Fruit fly (Drosophila melanogaster) whole organism, embryonic: ENCODE data around the gene CG9518.

ENCODE experiments used
- Asciz ChIP-seq: fragments of 200-800 bp; sonication (Bioruptor generic); optimal IDR thresholded peaks from 2 replicates; lab custom pipeline; 2017; ENCODE audit warnings: missing biosample characterization, mild to moderate bottlenecking, missing genetic modification characterization, missing genetic modification reagents
- Atf-2 ChIP-seq: fragments of 200-800 bp; sonication (Bioruptor generic); optimal IDR thresholded peaks from 2 replicates; lab custom pipeline; 2016; ENCODE audit warnings: missing biosample characterization, missing genetic modification characterization
- Atf3 ChIP-seq: fragments of 200-800 bp; sonication (Bioruptor generic); optimal IDR thresholded peaks from 3 replicates; lab custom pipeline; 2016; ENCODE audit warnings: missing biosample characterization, missing genetic modification characterization
- B-H2 ChIP-seq: fragments of 200-800 bp; sonication (Bioruptor generic); optimal IDR thresholded peaks from 2 replicates; lab custom pipeline; 2018; ENCODE audit warnings: missing biosample characterization, mild to moderate bottlenecking, missing genetic modification characterization
- Bgb ChIP-seq: fragments of 200-800 bp; sonication (Bioruptor generic); IDR thresholded peaks from 2 replicates; pipeline ENCODE4 v1.3.6; 2022; ENCODE audit warnings: missing biosample characterization, missing genetic modification characterization; ENCODE audit not compliant: partially characterized antibody
- CG10209 ChIP-seq: fragments of 200-800 bp; sonication (Bioruptor generic); optimal IDR thresholded peaks from 3 replicates; lab custom pipeline; 2017; ENCODE audit warnings: missing biosample characterization, mild to moderate bottlenecking, missing genetic modification characterization, missing genetic modification reagents
- CG12391 ChIP-seq: fragments of 200-800 bp; sonication (Bioruptor generic); optimal IDR thresholded peaks from 3 replicates; lab custom pipeline; 2018; ENCODE audit warnings: missing biosample characterization, mild to moderate bottlenecking, missing genetic modification characterization, moderate library complexity
- CG13624 ChIP-seq: fragments of 200-800 bp; sonication (Bioruptor generic); optimal IDR thresholded peaks from 2 replicates; lab custom pipeline; 2016; ENCODE audit warnings: missing biosample characterization, missing genetic modification characterization
- CG13894 ChIP-seq: fragments of 200-800 bp; sonication (Bioruptor generic); optimal IDR thresholded peaks from 3 replicates; lab custom pipeline; 2018; ENCODE audit warnings: missing biosample characterization, mild to moderate bottlenecking, missing genetic modification characterization, moderate library complexity
- CG15601 ChIP-seq: fragments of 200-800 bp; sonication (Bioruptor generic); optimal IDR thresholded peaks from 3 replicates; lab custom pipeline; 2019; ENCODE audit warnings: missing biosample characterization, mild to moderate bottlenecking, missing genetic modification characterization, moderate library complexity
- CG17568 ChIP-seq: fragments of 200-800 bp; sonication (Bioruptor generic); optimal IDR thresholded peaks from 2 replicates; lab custom pipeline; 2018; ENCODE audit warnings: missing biosample characterization, mild to moderate bottlenecking, missing genetic modification characterization, moderate library complexity
- CG17612 ChIP-seq: fragments of 200-800 bp; sonication (Bioruptor generic); IDR thresholded peaks from 2 replicates; pipeline ENCODE4 v1.3.6; 2022; ENCODE audit warnings: missing biosample characterization, missing genetic modification characterization
- CG18619 ChIP-seq: fragments of 200-800 bp; sonication (Bioruptor generic); optimal IDR thresholded peaks from 3 replicates; lab custom pipeline; 2017; ENCODE audit warnings: missing biosample characterization, mild to moderate bottlenecking, missing genetic modification characterization
- CG2199 ChIP-seq: fragments of 200-800 bp; sonication (Bioruptor generic); IDR thresholded peaks from 3 replicates; pipeline ENCODE4 v1.3.6; 2022; ENCODE audit warnings: missing biosample characterization, missing genetic modification characterization
- CG4707 ChIP-seq: fragments of 200-800 bp; sonication (Bioruptor generic); optimal IDR thresholded peaks from 2 replicates; lab custom pipeline; 2018; ENCODE audit warnings: missing biosample characterization, mild to moderate bottlenecking, missing genetic modification characterization, moderate library complexity
- CG6254 ChIP-seq: fragments of 200-800 bp; sonication (Bioruptor generic); optimal IDR thresholded peaks from 3 replicates; lab custom pipeline; 2017; ENCODE audit warnings: mild to moderate bottlenecking, missing biosample characterization, missing genetic modification reagents, missing genetic modification characterization
- CG6272 ChIP-seq: fragments of 200-800 bp; sonication (Bioruptor generic); IDR thresholded peaks from 2 replicates; pipeline ENCODE4 v1.3.6; 2022; ENCODE audit warnings: missing biosample characterization, missing genetic modification characterization
- CG8290 ChIP-seq, 3 experiments: fragments of 200-800 bp; sonication (Bioruptor generic); optimal IDR thresholded peaks; 2 replicates each; lab custom pipeline; 2016 to 2019; ENCODE audit warnings: missing biosample characterization in 3 of 3, missing genetic modification characterization in 3 of 3, mild to moderate bottlenecking in 2 of 3, moderate library complexity in 1 of 3
- CG9437 ChIP-seq: fragments of 200-800 bp; sonication (Bioruptor generic); optimal IDR thresholded peaks from 2 replicates; lab custom pipeline; 2018; ENCODE audit warnings: missing biosample characterization, mild to moderate bottlenecking, missing genetic modification characterization
- Dbx ChIP-seq: fragments of 200-800 bp; sonication (Bioruptor generic); IDR thresholded peaks from 3 replicates; pipeline ENCODE4 v1.3.6; 2022; ENCODE audit warnings: missing biosample characterization, missing genetic modification characterization
- Drgx ChIP-seq: fragments of 200-800 bp; sonication (Bioruptor generic); IDR thresholded peaks from 2 replicates; pipeline ENCODE4 v1.3.6; 2022; ENCODE audit warnings: missing biosample characterization, missing genetic modification characterization
- GATAe ChIP-seq: fragments of 200-800 bp; sonication (Bioruptor generic); conservative IDR thresholded peaks from 2 replicates; pipeline ENCODE4 v1.3.6; 2022; ENCODE audit warnings: missing biosample characterization, missing genetic modification characterization
- HLH3B ChIP-seq: fragments of 200-800 bp; sonication (Bioruptor generic); IDR thresholded peaks from 2 replicates; pipeline ENCODE4 v1.3.6; 2022; ENCODE audit warnings: missing biosample characterization, missing genetic modification characterization
- MBD-R2 ChIP-seq: fragments of 200-800 bp; sonication (Bioruptor generic); IDR thresholded peaks from 2 replicates; pipeline ENCODE4 v1.3.6; 2022; ENCODE audit warnings: missing biosample characterization, missing genetic modification characterization
- Med ChIP-seq: fragments of 200-800 bp; sonication (Bioruptor generic); peaks from one replicate; lab custom pipeline; 2016; ENCODE audit warnings: missing biosample characterization, missing genetic modification characterization, mild to moderate bottlenecking, inconsistent platforms, moderate library complexity
- Oaz ChIP-seq: fragments of 200-800 bp; sonication (Bioruptor generic); IDR thresholded peaks from 2 replicates; pipeline ENCODE4 v1.3.6; 2022; ENCODE audit warnings: missing biosample characterization, missing genetic modification characterization
- Rfx ChIP-seq: fragments of 200-800 bp; sonication (Bioruptor generic); IDR thresholded peaks from 2 replicates; pipeline ENCODE4 v1.3.6; 2022; ENCODE audit warnings: missing biosample characterization, missing genetic modification characterization
- Sry-β ChIP-seq: fragments of 200-800 bp; sonication (Bioruptor generic); optimal IDR thresholded peaks from 2 replicates; lab custom pipeline; 2018; ENCODE audit warnings: missing biosample characterization, mild to moderate bottlenecking, missing genetic modification characterization, moderate library complexity
- Taf1 ChIP-seq: fragments of 200-800 bp; sonication (Bioruptor generic); IDR thresholded peaks from 2 replicates; pipeline ENCODE4 v1.3.6; 2022; ENCODE audit warnings: missing biosample characterization, missing genetic modification characterization
- Usf ChIP-seq: fragments of 200-800 bp; sonication (Bioruptor generic); optimal IDR thresholded peaks from 2 replicates; lab custom pipeline; 2017; ENCODE audit warnings: missing genotype, missing biosample characterization, missing genetic modification characterization
- Vsx1 ChIP-seq: fragments of 200-800 bp; sonication (Bioruptor generic); optimal IDR thresholded peaks from 2 replicates; lab custom pipeline; 2017; ENCODE audit warnings: missing biosample characterization, mild to moderate bottlenecking, missing genetic modification characterization, missing genetic modification reagents
- amos ChIP-seq: fragments of 200-800 bp; sonication (Bioruptor generic); IDR thresholded peaks from 2 replicates; pipeline ENCODE4 v1.3.6; 2022; ENCODE audit warnings: missing biosample characterization, missing genetic modification characterization; ENCODE audit not compliant: partially characterized antibody
- az2 ChIP-seq: fragments of 200-800 bp; sonication (Bioruptor generic); optimal IDR thresholded peaks from 3 replicates; lab custom pipeline; 2016; ENCODE audit warnings: missing biosample characterization, missing genetic modification characterization
- bbx ChIP-seq: fragments of 200-800 bp; sonication (Bioruptor generic); IDR thresholded peaks from 2 replicates; pipeline ENCODE4 v1.3.6; 2022; ENCODE audit warnings: missing biosample characterization, missing genetic modification characterization; ENCODE audit not compliant: partially characterized antibody
- cad ChIP-seq: fragments of >200 bp; optimal IDR thresholded peaks from 2 replicates; lab custom pipeline; 2017; ENCODE audit warnings: missing biosample characterization, missing genetic modification characterization
- croc ChIP-seq: fragments of 200-800 bp; sonication (Bioruptor generic); conservative IDR thresholded peaks from 3 replicates; pipeline ENCODE4 v1.3.6; 2022; ENCODE audit warnings: missing biosample characterization, missing genetic modification characterization
- crol ChIP-seq: fragments of 200-800 bp; sonication (Bioruptor generic); IDR thresholded peaks from 2 replicates; pipeline ENCODE4 v1.3.6; 2022; ENCODE audit warnings: missing biosample characterization, missing genetic modification characterization
- gsb-n ChIP-seq: fragments of 200-800 bp; sonication (Bioruptor generic); optimal IDR thresholded peaks from 3 replicates; lab custom pipeline; 2018; ENCODE audit warnings: missing biosample characterization, mild to moderate bottlenecking, missing genetic modification characterization
- hbn ChIP-seq: fragments of 200-800 bp; sonication (Bioruptor generic); IDR thresholded peaks from 2 replicates; pipeline ENCODE4 v1.3.6; 2022; ENCODE audit warnings: missing biosample characterization, missing genetic modification characterization; ENCODE audit not compliant: partially characterized antibody
- kay ChIP-seq: fragments of 200-800 bp; sonication (Bioruptor generic); optimal IDR thresholded peaks from 2 replicates; lab custom pipeline; 2016; ENCODE audit warnings: missing biosample characterization, missing genetic modification characterization
- maf-S ChIP-seq: fragments of 200-800 bp; sonication (Bioruptor generic); optimal IDR thresholded peaks from 2 replicates; lab custom pipeline; 2016; ENCODE audit warnings: missing biosample characterization, missing genetic modification characterization
- nom ChIP-seq: fragments of 200-800 bp; sonication (Bioruptor generic); optimal IDR thresholded peaks from 2 replicates; lab custom pipeline; 2017; ENCODE audit warnings: missing biosample characterization, missing genetic modification characterization, mild to moderate bottlenecking, moderate library complexity, missing genetic modification reagents
- oc ChIP-seq: fragments of 200-800 bp; sonication (Bioruptor generic); optimal IDR thresholded peaks from 2 replicates; lab custom pipeline; 2018; ENCODE audit warnings: missing biosample characterization, mild to moderate bottlenecking, missing genetic modification characterization, moderate library complexity
- rib ChIP-seq: fragments of 200-800 bp; sonication (Bioruptor generic); IDR thresholded peaks from 2 replicates; pipeline ENCODE4 v1.3.6; 2022; ENCODE audit warnings: missing biosample characterization, missing genetic modification characterization
- sens ChIP-seq: fragments of 200-800 bp; sonication (Bioruptor generic); peaks from one replicate; lab custom pipeline; 2016; ENCODE audit warnings: missing biosample characterization, missing genetic modification characterization
- tll ChIP-seq, 2 experiments: fragments of 200-800 bp in 1 of 2; fragments of >200 bp in 1 of 2; sonication (Bioruptor generic) in 1 of 2; optimal IDR thresholded peaks; 2 replicates each; lab custom pipeline; 2017 to 2019; ENCODE audit warnings: missing biosample characterization in 2 of 2, missing genetic modification characterization in 2 of 2, mild to moderate bottlenecking in 1 of 2, moderate library complexity in 1 of 2
- usp ChIP-seq: fragments of >200 bp; optimal IDR thresholded peaks from 2 replicates; lab custom pipeline; 2017; ENCODE audit warnings: missing biosample characterization, missing genetic modification characterization
- wor ChIP-seq: fragments of 200-800 bp; sonication (Bioruptor generic); IDR thresholded peaks from 2 replicates; pipeline ENCODE4 v1.3.6; 2022; ENCODE audit warnings: missing biosample characterization, missing genetic modification characterization

CG9518 gene

dm6 chrX:14848755-14849354, 22.1 kb downstream of the CG9518 start, which contains the start of gene CG9522 (continued):
- no peak for TF ChIP-seq CG13894 (tag; lab: Kevin White, UChicago)
- peak; percentile 59 for TF ChIP-seq CG10209 (GFP tag; lab: Kevin White, UChicago)
- peak; percentile 80 for TF ChIP-seq HLH3B (GFP tag; lab: Robert Waterston, UW)
- TF ChIP-seq oc (tag; lab: Kevin White, UChicago): peak; percentile 77
- TF ChIP-seq Bgb: no peak
- TF ChIP-seq sens (GFP tag; lab: Kevin White, UChicago): peak; percentile 92
- TF ChIP-seq Vsx1: peak; percentile 60
- no peak for TF ChIP-seq bbx (GFP tag; lab: Robert Waterston, UW)
- peak; percentile 62; the same call in 1 of the 3 replicates for TF ChIP-seq Dbx (GFP tag; lab: Robert Waterston, UW)
- peak; percentile 23 for TF ChIP-seq CG8290 (GFP tag; optimal IDR thresholded peaks at IDR 0.05; lab: Kevin White, UChicago)
- no peak for TF ChIP-seq CG8290 (tag; optimal IDR thresholded peaks at IDR 0.05; lab: Kevin White, UChicago)
- peak; percentile 64 for TF ChIP-seq croc (GFP tag; lab: Robert Waterston, UW)
- TF ChIP-seq usp: no peak
- TF ChIP-seq Drgx: peak; percentile 82
- peak; percentile 7 for TF ChIP-seq CG13624 (GFP tag; lab: Kevin White, UChicago)
- TF ChIP-seq CG12391 (tag; lab: Kevin White, UChicago): peak; percentile 75
- TF ChIP-seq Asciz: peak; percentile 68
- no peak for TF ChIP-seq Atf-2 (GFP tag; lab: Kevin White, UChicago)
- no peak for TF ChIP-seq kay (GFP tag; lab: Kevin White, UChicago)
- TF ChIP-seq Rfx (GFP tag; lab: Robert Waterston, UW): peak; percentile 76
- peak; percentile 74 for TF ChIP-seq CG15601 (tag; lab: Kevin White, UChicago)
- no peak for TF ChIP-seq hbn
- peak; percentile 35 for TF ChIP-seq Usf (GFP tag; lab: Kevin White, UChicago)
- 0 out of 2 replicates have a peak, but pooled peaks have one; percentile 17 for TF ChIP-seq rib
- peak; percentile 40; the same call in 1 of the 2 replicates for TF ChIP-seq crol (GFP tag; lab: Robert Waterston, UW)
- TF ChIP-seq Taf1 (GFP tag; lab: Robert Waterston, UW): peak; percentile 60; the same call in 1 of the 2 replicates
- peak; percentile 11; the same call in 1 of the 2 replicates for TF ChIP-seq GATAe
- TF ChIP-seq az2 (GFP tag; lab: Kevin White, UChicago): peak; percentile 68
- TF ChIP-seq CG2199: no peak
- TF ChIP-seq Med (GFP tag; lab: Kevin White, UChicago): peak; percentile 89
- no peak for TF ChIP-seq tll (GFP tag; optimal IDR thresholded peaks at IDR 0.05; lab: Kevin White, UChicago)
- TF ChIP-seq CG6272 (GFP tag; lab: Robert Waterston, UW): 0 out of 2 replicates have a peak, but pooled peaks have one; percentile 27
- TF ChIP-seq Sry-β (GFP tag; lab: Kevin White, UChicago): peak; percentile 3
- TF ChIP-seq MBD-R2 (GFP tag; lab: Robert Waterston, UW): peak; percentile 59; the same call in 1 of the 2 replicates
- TF ChIP-seq CG17612 (GFP tag; lab: Robert Waterston, UW): peak; percentile 50; the same call in 1 of the 2 replicates
- peak; percentile 35 for TF ChIP-seq CG9437 (GFP tag; lab: Kevin White, UChicago)
- no peak for TF ChIP-seq Atf3
- peak; percentile 77 for TF ChIP-seq nom (GFP tag; lab: Kevin White, UChicago)
- peak; percentile 68 for TF ChIP-seq CG4707 (GFP tag; lab: Kevin White, UChicago)
- no peak for TF ChIP-seq B-H2 (GFP tag; lab: Kevin White, UChicago)
- peak; percentile 47; the same call in 1 of the 2 replicates for TF ChIP-seq wor (GFP tag; lab: Robert Waterston, UW)
- no peak for TF ChIP-seq cad
- peak; percentile 37 for TF ChIP-seq maf-S (GFP tag; lab: Kevin White, UChicago)
- no peak for TF ChIP-seq amos (GFP tag; lab: Robert Waterston, UW)
- TF ChIP-seq Oaz (GFP tag; lab: Robert Waterston, UW): 0 out of 2 replicates have a peak, but pooled peaks have one; percentile 40
- TF ChIP-seq CG18619 (GFP tag; lab: Kevin White, UChicago): peak; percentile 40
- peak; percentile 83 for TF ChIP-seq gsb-n (tag; lab: Kevin White, UChicago)
- TF ChIP-seq CG17568 (GFP tag; lab: Kevin White, UChicago): peak; percentile 42
- peak; percentile 85 for TF ChIP-seq CG6254 (GFP tag; lab: Kevin White, UChicago)
